Worm (Caenorhabditis elegans) whole organism, midembryonic: ENCODE data around the gene nhl-2.

Source experiments
- T22C8.4 ChIP-seq: fragments of 200-800 bp; sonication (Bioruptor generic); IDR thresholded peaks from 2 replicates; pipeline ENCODE4 v1.3.6; 2022; ENCODE audit warnings: missing genetic modification characterization, missing compliant biosample characterization
- flt-1 ChIP-seq: fragments of 200-800 bp; sonication (Bioruptor generic); IDR thresholded peaks from 2 replicates; pipeline ENCODE4 v1.3.6; 2022; ENCODE audit warnings: missing genetic modification characterization, missing compliant biosample characterization
- med-1 ChIP-seq: sonication (generic microtip); optimal IDR thresholded peaks from 2 replicates; lab custom pipeline; 2017; ENCODE audit warnings: missing genetic modification characterization, mild to moderate bottlenecking, missing compliant biosample characterization, antibody characterized with exemption, missing genetic modification reagents; ENCODE audit not compliant: insufficient read depth
- ref-1 ChIP-seq: fragments of 200-800 bp; sonication (Bioruptor generic); conservative IDR thresholded peaks from 2 replicates; pipeline ENCODE4 v1.3.6; 2022; ENCODE audit warnings: missing genetic modification reagents, missing genetic modification characterization, missing compliant biosample characterization
- tab-1 ChIP-seq: fragments of 200-800 bp; sonication (Bioruptor generic); IDR thresholded peaks from 2 replicates; pipeline ENCODE4 v1.3.6; 2022; ENCODE audit warnings: missing genetic modification characterization, missing compliant biosample characterization
- ztf-29 ChIP-seq: fragments of 200-800 bp; sonication (Bioruptor generic); IDR thresholded peaks from 2 replicates; pipeline ENCODE4 v1.3.6; 2022; ENCODE audit warnings: missing genetic modification reagents, missing genetic modification characterization, missing compliant biosample characterization

- TF ChIP-seq ztf-29 (GFP tag; lab: Robert Waterston, UW) (no peak), tab-1 (GFP tag; lab: Robert Waterston, UW) (no peak), ref-1 (GFP tag; lab: Robert Waterston, UW) (no peak), flt-1 (no peak), med-1 (GFP tag; lab: Kevin White, UChicago) (no peak), T22C8.4 (no peak)
Measured at ce11 chrIII:4852025-4852424, 46.9 kb downstream of the nhl-2 start, which contains the start of gene ced-4.
